Worm (Caenorhabditis elegans) whole organism, L1 larva: ENCODE data around the gene top-2.

ENCODE experiments used
- ces-1 ChIP-seq: fragments of 150-350 bp; optimal IDR thresholded peaks from 2 replicates; lab custom pipeline; 2014; ENCODE audit warnings: missing biosample characterization, missing genetic modification reagents, missing genetic modification characterization
- egl-13 ChIP-seq: sonication (generic microtip); optimal IDR thresholded peaks from 2 replicates; lab custom pipeline; 2016; ENCODE audit warnings: missing genotype, missing genetic modification reagents, missing genetic modification characterization, missing compliant biosample characterization
- elt-2 ChIP-seq: sonication (generic microtip); optimal IDR thresholded peaks from 2 replicates; lab custom pipeline; 2016; ENCODE audit warnings: missing genetic modification characterization, mild to moderate bottlenecking, inconsistent platforms, missing compliant biosample characterization, missing genetic modification reagents
- lsy-2 ChIP-seq, 2 experiments: fragments of 150-350 bp; optimal IDR thresholded peaks; 2 replicates each; lab custom pipeline; 2014; ENCODE audit warnings: missing biosample characterization in 2 of 2, missing genetic modification characterization in 2 of 2
- nhr-76 ChIP-seq: sonication (generic microtip); optimal IDR thresholded peaks from 2 replicates; lab custom pipeline; 2017; ENCODE audit warnings: missing biosample characterization, missing genetic modification characterization
- sptf-1 ChIP-seq: fragments of 150-350 bp; optimal IDR thresholded peaks from 2 replicates; lab custom pipeline; 2014; ENCODE audit warnings: missing biosample characterization, missing genetic modification characterization
- tbx-2 ChIP-seq: sonication (generic microtip); optimal IDR thresholded peaks from 2 replicates; lab custom pipeline; 2016; ENCODE audit warnings: missing genetic modification characterization, missing compliant biosample characterization
- unc-62 ChIP-seq: fragments of 150-350 bp; optimal IDR thresholded peaks from 2 replicates; lab custom pipeline; 2014; ENCODE audit warnings: missing biosample characterization, missing genetic modification reagents, missing genetic modification characterization
- ztf-4 ChIP-seq: fragments of 150-350 bp; optimal IDR thresholded peaks from 2 replicates; lab custom pipeline; 2014; ENCODE audit warnings: missing biosample characterization, missing genetic modification characterization

Gene top-2

ce11 chrII:11930132-11930531 lies 55.2 kb downstream of the top-2 start:
- TF ChIP-seq elt-2 (tag; lab: Kevin White, UChicago) (no peak), tbx-2 (tag; lab: Kevin White, UChicago) (no peak), egl-13 (tag; lab: Kevin White, UChicago) (no peak), nhr-76 (tag; lab: Kevin White, UChicago) (no peak), ces-1 (GFP tag; lab: Kevin White, UChicago) (no peak), unc-62 (no peak), sptf-1 (tag; lab: Kevin White, UChicago) (no peak), lsy-2 (tag; optimal IDR thresholded peaks at IDR 0.05; lab: Kevin White, UChicago) (no peak), ztf-4 (tag; lab: Kevin White, UChicago) (no peak)
